Fruit fly (Drosophila melanogaster) S2 (cell line): Measurements from ENCODE around the gene xit.

Experiments
- CG8478 ChIP-seq: fragments of >200 bp; optimal IDR thresholded peaks from 2 replicates; lab custom pipeline; 2018
- CTCF ChIP-seq, 2 experiments: fragments of >200 bp; optimal IDR thresholded peaks; 2 replicates each; lab custom pipeline; 2018

DNA sequence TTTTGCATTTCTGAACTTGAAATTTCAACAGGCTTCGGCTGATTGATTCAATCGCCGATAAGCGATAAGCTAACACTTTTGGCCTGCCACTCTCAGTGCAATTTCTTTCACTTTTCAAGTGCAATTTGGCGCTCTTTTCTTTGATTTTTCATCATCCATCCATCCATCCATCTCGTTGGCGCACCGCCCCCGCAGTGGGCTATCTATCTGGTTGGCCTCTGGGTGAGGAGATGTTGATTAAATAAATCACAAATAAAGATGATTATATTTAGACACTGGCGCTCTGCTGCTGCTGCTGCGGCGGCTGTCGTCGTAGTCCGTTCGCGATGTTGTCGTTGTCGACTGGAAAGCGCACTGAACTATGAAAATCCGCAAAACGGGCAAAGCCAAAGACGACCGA is 29.9 kb upstream of the xit start:
- TF ChIP-seq CG8478 = no peak
- no peak for TF ChIP-seq CTCF (optimal IDR thresholded peaks at IDR 0.05; lab: Kevin White, UChicago)
